Worm (Caenorhabditis elegans): Measurements from ENCODE around the gene srh-37.

srh-37 gene

ce11 chrV:524058-524457 lies 11.7 kb upstream of the srh-37 start, which contains the start of gene lipl-3:
Gene lipl-3, minus strand, starts transcription at chrV:524218.
- TF ChIP-seq pqm-1 (tag; optimal IDR thresholded peaks at IDR 0.05) (peak; percentile 53), elt-2 (tag; optimal IDR thresholded peaks at IDR 0.05) (peak; percentile 43), unc-62 (GFP tag; optimal IDR thresholded peaks at IDR 0.05) (no peak), hmg-11 (tag; optimal IDR thresholded peaks at IDR 0.05) (no peak)

ce11 chrV:521517-521916 lies 9.2 kb upstream of the srh-37 start, which contains the start of gene srw-107:
Gene srw-107, minus strand, starts transcription at chrV:521617.
- no peak for TF ChIP-seq elt-1 (tag; optimal IDR thresholded peaks at IDR 0.05)

ce11 chrV:519445-519844 lies 7.1 kb upstream of the srh-37 start, which contains the start of gene nhr-210:
Gene nhr-210, minus strand, starts transcription at chrV:519545.
- TF ChIP-seq eor-1 (tag; optimal IDR thresholded peaks at IDR 0.05) = no peak
- peak; percentile 13 for TF ChIP-seq elt-2 (tag; optimal IDR thresholded peaks at IDR 0.05)

DNA sequence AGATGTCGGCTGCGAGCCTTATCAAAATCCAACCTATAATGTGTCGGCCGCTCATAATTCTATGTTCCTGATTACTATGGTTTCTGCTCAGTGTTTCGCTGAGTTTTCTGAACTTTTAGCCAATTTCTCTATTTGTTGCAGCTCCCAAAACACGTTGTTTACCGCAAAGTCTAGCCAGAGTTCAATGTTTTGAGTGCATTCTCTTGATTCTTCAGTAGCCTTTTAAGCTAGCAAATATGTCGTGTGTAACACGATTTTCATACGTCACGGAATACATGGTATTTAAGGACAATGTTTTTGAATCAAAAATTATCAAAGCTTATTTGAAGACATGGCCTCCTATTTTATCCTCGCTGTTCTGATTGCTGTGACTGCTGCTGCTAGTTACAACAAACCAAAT lies 7.1 kb downstream of the srh-37 start, which contains the start of gene srlf-19:
srlf-19 (plus strand) TSS at position 301 of the 400 bp plus-strand sequence.
- TF ChIP-seq nhr-23 (tag; optimal IDR thresholded peaks at IDR 0.05) = no peak
- no peak for TF ChIP-seq lin-39 (tag; optimal IDR thresholded peaks at IDR 0.05)
- TF ChIP-seq mml-1 (tag; optimal IDR thresholded peaks at IDR 0.05) = no peak
- TF ChIP-seq nhr-12 (tag; optimal IDR thresholded peaks at IDR 0.05) = no peak
- no peak for TF ChIP-seq snpc-4 (tag; optimal IDR thresholded peaks at IDR 0.05)
- no peak for TF ChIP-seq nhr-11 (tag; optimal IDR thresholded peaks at IDR 0.05)
- TF ChIP-seq daf-12 (tag; optimal IDR thresholded peaks at IDR 0.05) = no peak

DNA sequence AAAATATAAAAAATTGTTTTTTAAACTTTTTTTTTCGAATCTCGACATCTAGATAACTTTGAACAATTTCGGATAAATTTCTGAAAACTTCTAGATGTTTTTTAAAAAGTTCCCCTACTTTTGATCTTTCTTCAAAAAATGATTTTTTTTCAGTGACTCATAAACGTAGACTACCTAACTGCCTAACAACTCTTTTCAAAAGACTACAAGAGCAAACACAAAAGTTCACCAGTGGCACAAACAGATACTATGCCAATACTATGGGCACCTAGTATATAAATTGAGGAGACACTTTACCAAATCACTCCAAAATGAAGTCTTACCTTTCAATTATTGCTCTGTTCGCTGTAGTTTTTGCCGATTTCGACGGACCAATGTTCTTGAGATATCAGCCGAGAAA lies 8.6 kb downstream of the srh-37 start, which contains the start of gene srlf-35:
srlf-35 (plus strand) TSS at position 301 of the 400 bp plus-strand sequence.
- TF ChIP-seq nhr-237 (tag; optimal IDR thresholded peaks at IDR 0.05) = no peak
- no peak for TF ChIP-seq aly-2 (tag; optimal IDR thresholded peaks at IDR 0.05)
- TF ChIP-seq sea-2 (GFP tag; optimal IDR thresholded peaks at IDR 0.05) = no peak

ce11 chrV:502803-503273 lies 9.5 kb downstream of the srh-37 start, which contains the start of gene T01G6.10:
Gene T01G6.10, minus strand, starts transcription at chrV:503223.
- TF ChIP-seq ama-1 (optimal IDR thresholded peaks at IDR 0.05) (no peak), R02D3.7 (tag; optimal IDR thresholded peaks at IDR 0.05) (no peak), nhr-12 (tag; optimal IDR thresholded peaks at IDR 0.05) (no peak), elt-3 (tag; optimal IDR thresholded peaks at IDR 0.05) (no peak), eor-1 (tag; optimal IDR thresholded peaks at IDR 0.05) (no peak), lsy-12 (tag; optimal IDR thresholded peaks at IDR 0.05) (no peak), fkh-2 (tag; optimal IDR thresholded peaks at IDR 0.05) (no peak), pha-4 (tag; optimal IDR thresholded peaks at IDR 0.05) (no peak), elt-1 (tag; optimal IDR thresholded peaks at IDR 0.05) (no peak), nhr-77 (tag; optimal IDR thresholded peaks at IDR 0.05) (no peak), jun-1 (tag; optimal IDR thresholded peaks at IDR 0.05) (no peak), snpc-4 (tag; optimal IDR thresholded peaks at IDR 0.05) (no peak), zag-1 (tag; optimal IDR thresholded peaks at IDR 0.05) (no peak), egl-5 (tag; optimal IDR thresholded peaks at IDR 0.05) (no peak), nhr-237 (tag; optimal IDR thresholded peaks at IDR 0.05) (no peak), lin-15B (tag; optimal IDR thresholded peaks at IDR 0.05) (no peak), skn-1 (tag; optimal IDR thresholded peaks at IDR 0.05) (no peak)

- TF ChIP-seq mdl-1 (tag; optimal IDR thresholded peaks at IDR 0.05) (no peak), tbx-2 (tag; optimal IDR thresholded peaks at IDR 0.05) (no peak), nhr-237 (tag; optimal IDR thresholded peaks at IDR 0.05) (no peak), jun-1 (tag; optimal IDR thresholded peaks at IDR 0.05) (no peak), ztf-11 (tag; optimal IDR thresholded peaks at IDR 0.05) (no peak), nhr-67 (tag; optimal IDR thresholded peaks at IDR 0.05) (no peak), lin-39 (tag; optimal IDR thresholded peaks at IDR 0.05) (no peak), elt-2 (tag; optimal IDR thresholded peaks at IDR 0.05) (no peak), nhr-12 (tag; optimal IDR thresholded peaks at IDR 0.05) (no peak), R02D3.7 (tag; optimal IDR thresholded peaks at IDR 0.05) (no peak), nhr-23 (tag; optimal IDR thresholded peaks at IDR 0.05) (no peak), nhr-25 (tag; optimal IDR thresholded peaks at IDR 0.05) (no peak), sea-2 (GFP tag; optimal IDR thresholded peaks at IDR 0.05) (no peak)
Measured at ce11 chrV:501230-501629, 11.1 kb downstream of the srh-37 start, which contains the start of gene str-256. Gene str-256, minus strand, starts transcription at chrV:501330.
